Fruit fly (Drosophila melanogaster): Measurements from ENCODE around the gene RpL32.

dm6 chr3R:30092700-30093044 is 46.7 kb upstream of the RpL32 start:
- TF ChIP-seq CG8632 (GFP tag; optimal IDR thresholded peaks at IDR 0.05) (no peak), CG6854 (GFP tag; optimal IDR thresholded peaks at IDR 0.05) (no peak), svp (GFP tag) (peak; percentile 52), Smox (GFP tag; optimal IDR thresholded peaks at IDR 0.05) (peak; percentile 20)
